Worm (Caenorhabditis elegans) whole organism, midembryonic: Measurements from ENCODE around the gene spr-2.
A peak's percentile ranks its signal among the peaks of the same experiment; 100 is the strongest.

Experiments used
- T22C8.4 ChIP-seq: fragments of 200-800 bp; sonication (Bioruptor generic); IDR thresholded peaks from 2 replicates; pipeline ENCODE4 v1.3.6; 2022; ENCODE audit warnings: missing genetic modification characterization, missing compliant biosample characterization
- flt-1 ChIP-seq: fragments of 200-800 bp; sonication (Bioruptor generic); IDR thresholded peaks from 2 replicates; pipeline ENCODE4 v1.3.6; 2022; ENCODE audit warnings: missing genetic modification characterization, missing compliant biosample characterization
- klf-2 ChIP-seq: fragments of 200-800 bp; sonication (Bioruptor generic); conservative IDR thresholded peaks from 2 replicates; pipeline ENCODE4 v1.3.6; 2022; ENCODE audit warnings: missing genetic modification reagents, missing genetic modification characterization, missing compliant biosample characterization
- med-1 ChIP-seq: sonication (generic microtip); optimal IDR thresholded peaks from 2 replicates; lab custom pipeline; 2017; ENCODE audit warnings: missing genetic modification characterization, mild to moderate bottlenecking, missing compliant biosample characterization, antibody characterized with exemption, missing genetic modification reagents; ENCODE audit not compliant: insufficient read depth
- ref-1 ChIP-seq: fragments of 200-800 bp; sonication (Bioruptor generic); conservative IDR thresholded peaks from 2 replicates; pipeline ENCODE4 v1.3.6; 2022; ENCODE audit warnings: missing genetic modification reagents, missing genetic modification characterization, missing compliant biosample characterization
- ztf-23 ChIP-seq: fragments of 200-800 bp; sonication (Bioruptor generic); IDR thresholded peaks from 2 replicates; pipeline ENCODE4 v1.3.6; 2022; ENCODE audit warnings: missing genetic modification reagents, missing genetic modification characterization, missing compliant biosample characterization
- ztf-29 ChIP-seq: fragments of 200-800 bp; sonication (Bioruptor generic); IDR thresholded peaks from 2 replicates; pipeline ENCODE4 v1.3.6; 2022; ENCODE audit warnings: missing genetic modification reagents, missing genetic modification characterization, missing compliant biosample characterization

ce11 chrIV:8920284-8920806 lies 29.1 kb downstream of the spr-2 start:
- TF ChIP-seq flt-1 (GFP tag; lab: Robert Waterston, UW) = no peak
- 0 out of 2 replicates have a peak, but pooled peaks have one; percentile 6 for TF ChIP-seq ztf-23
- TF ChIP-seq ztf-29 (GFP tag; lab: Robert Waterston, UW) = no peak
- no peak for TF ChIP-seq med-1 (GFP tag; lab: Kevin White, UChicago)
- no peak for TF ChIP-seq klf-2 (GFP tag; lab: Robert Waterston, UW)
- no peak for TF ChIP-seq ref-1 (GFP tag; lab: Robert Waterston, UW)
- no peak for TF ChIP-seq T22C8.4 (GFP tag; lab: Robert Waterston, UW)
